Worm (Caenorhabditis elegans) whole organism, L4/young adult: Measurements from ENCODE around the gene F54F12.1.

Source experiments
- W03F9.2 ChIP-seq: fragments of 150-350 bp; optimal IDR thresholded peaks from 2 replicates; lab custom pipeline; 2014; ENCODE audit warnings: missing biosample characterization, missing genetic modification characterization
- dao-5 ChIP-seq: sonication (generic microtip); optimal IDR thresholded peaks from 2 replicates; lab custom pipeline; 2016; ENCODE audit warnings: missing genotype, missing genetic modification characterization, moderate library complexity, missing compliant biosample characterization
- him-1 ChIP-seq: sonication (generic microtip); optimal IDR thresholded peaks from 2 replicates; lab custom pipeline; 2016; ENCODE audit warnings: missing genotype, missing genetic modification reagents, missing genetic modification characterization, missing compliant biosample characterization

- TF ChIP-seq him-1: no peak
- peak; percentile 25 for TF ChIP-seq W03F9.2 (tag; lab: Kevin White, UChicago)
- no peak for TF ChIP-seq dao-5 (tag; lab: Kevin White, UChicago)
Observed at ce11 chrIII:13069416-13069815, 14.2 kb upstream of the F54F12.1 start.
